Worm (Caenorhabditis elegans) whole organism, late embryonic: Measurements from ENCODE around the gene snu-23.
"Not testable (repeated sequence)": the region's sequence is repeated elsewhere in the genome, so short reads cannot be mapped to it uniquely, and the experiment has no call there.

Experiments
- fkh-10 ChIP-seq: fragments of 150-350 bp; optimal IDR thresholded peaks from 2 replicates; lab custom pipeline; 2014; ENCODE audit warnings: missing biosample characterization, missing genetic modification reagents, missing genetic modification characterization
- hlh-8 ChIP-seq: sonication (generic microtip); optimal IDR thresholded peaks from 2 replicates; lab custom pipeline; 2016; ENCODE audit warnings: missing genotype, missing genetic modification characterization, missing compliant biosample characterization

DNA sequence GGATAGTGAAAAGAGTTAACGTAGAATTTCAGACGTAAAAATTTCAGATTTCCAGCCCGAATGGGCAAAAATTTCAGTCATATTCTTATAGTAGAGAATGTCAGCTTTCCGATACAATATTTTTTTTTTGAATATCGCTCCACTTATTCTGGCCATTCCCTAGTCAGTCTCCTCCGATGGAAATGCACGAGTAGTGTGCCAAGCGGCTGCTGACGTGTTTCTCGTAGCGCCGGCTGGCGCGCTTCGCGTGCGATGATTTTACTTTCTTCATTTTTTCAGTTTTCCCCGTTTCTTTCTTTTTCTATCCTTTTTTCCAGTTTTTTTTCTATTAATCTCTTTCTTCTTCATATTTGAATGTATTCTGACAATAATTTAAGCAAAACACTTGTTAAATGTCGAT is 1.1 kb upstream of the snu-23 start:
- TF ChIP-seq hlh-8 (tag; lab: Kevin White, UChicago); fkh-10: not testable (repeated sequence)
